Worm (Caenorhabditis elegans): ENCODE measurements around the gene C25F6.8.

ce11 chrX:5455107-5455506 lies 7.1 kb downstream of the C25F6.8 start:
- TF ChIP-seq ama-1 (optimal IDR thresholded peaks at IDR 0.05) (no peak), pha-4 (tag; optimal IDR thresholded peaks at IDR 0.05) (no peak)

All from whole organism, L3 larva.